Fruit fly (Drosophila melanogaster) whole organism, embryonic: ENCODE data around the gene Kua.

Source experiments
- B-H1 ChIP-seq: fragments of 200-800 bp; sonication (Bioruptor generic); IDR thresholded peaks from 3 replicates; pipeline ENCODE4 v1.3.6; 2022; ENCODE audit warnings: missing biosample characterization, missing genetic modification characterization
- Bgb ChIP-seq: fragments of 200-800 bp; sonication (Bioruptor generic); IDR thresholded peaks from 2 replicates; pipeline ENCODE4 v1.3.6; 2022; ENCODE audit warnings: missing biosample characterization, missing genetic modification characterization; ENCODE audit not compliant: partially characterized antibody
- BtbVII ChIP-seq: fragments of 200-800 bp; sonication (Bioruptor generic); optimal IDR thresholded peaks from 3 replicates; lab custom pipeline; 2017; ENCODE audit warnings: missing biosample characterization, mild to moderate bottlenecking, missing genetic modification characterization
- CG10366 ChIP-seq: fragments of 200-800 bp; sonication (Bioruptor generic); IDR thresholded peaks from 2 replicates; pipeline ENCODE4 v1.3.6; 2022; ENCODE audit warnings: missing biosample characterization, missing genetic modification characterization
- CG10654 ChIP-seq: fragments of 200-800 bp; sonication (Bioruptor generic); optimal IDR thresholded peaks from 2 replicates; lab custom pipeline; 2016; ENCODE audit warnings: missing biosample characterization, missing genetic modification characterization
- CG13296 ChIP-seq: fragments of 200-800 bp; sonication (Bioruptor generic); optimal IDR thresholded peaks from 3 replicates; lab custom pipeline; 2018; ENCODE audit warnings: missing biosample characterization, mild to moderate bottlenecking, missing genetic modification characterization
- CG15073 ChIP-seq: fragments of 200-800 bp; sonication (Bioruptor generic); optimal IDR thresholded peaks from 2 replicates; lab custom pipeline; 2016; ENCODE audit warnings: missing biosample characterization, missing genetic modification characterization
- CG15479 ChIP-seq: fragments of 200-800 bp; sonication (Bioruptor generic); optimal IDR thresholded peaks from 3 replicates; lab custom pipeline; 2019; ENCODE audit warnings: missing biosample characterization, mild to moderate bottlenecking, missing genetic modification characterization, moderate library complexity
- CG16863 ChIP-seq: fragments of 200-800 bp; sonication (Bioruptor generic); optimal IDR thresholded peaks from 3 replicates; lab custom pipeline; 2016; ENCODE audit warnings: missing biosample characterization, missing genetic modification characterization
- CG17186 ChIP-seq: fragments of 200-800 bp; sonication (Bioruptor generic); optimal IDR thresholded peaks from 3 replicates; lab custom pipeline; 2017; ENCODE audit warnings: missing biosample characterization, missing genetic modification reagents, missing genetic modification characterization
- CG33557 ChIP-seq: fragments of 200-800 bp; sonication (Bioruptor generic); optimal IDR thresholded peaks from 2 replicates; lab custom pipeline; 2019; ENCODE audit warnings: missing biosample characterization, mild to moderate bottlenecking, missing genetic modification characterization, moderate library complexity
- CG3838 ChIP-seq: fragments of 200-800 bp; sonication (Bioruptor generic); optimal IDR thresholded peaks from 3 replicates; lab custom pipeline; 2016; ENCODE audit warnings: missing biosample characterization, missing genetic modification characterization
- CG7745 ChIP-seq: fragments of 200-800 bp; sonication (Bioruptor generic); optimal IDR thresholded peaks from 2 replicates; lab custom pipeline; 2018; ENCODE audit warnings: missing biosample characterization, mild to moderate bottlenecking, missing genetic modification characterization, moderate library complexity
- CG7987 ChIP-seq: fragments of 200-800 bp; sonication (Bioruptor generic); optimal IDR thresholded peaks from 2 replicates; lab custom pipeline; 2018; ENCODE audit warnings: missing biosample characterization, mild to moderate bottlenecking, missing genetic modification characterization, moderate library complexity
- CG9609 ChIP-seq: fragments of 200-800 bp; sonication (Bioruptor generic); optimal IDR thresholded peaks from 3 replicates; lab custom pipeline; 2016; ENCODE audit warnings: missing biosample characterization, missing genetic modification characterization
- CHES-1-like ChIP-seq: fragments of 200-800 bp; sonication (Bioruptor generic); optimal IDR thresholded peaks from 2 replicates; lab custom pipeline; 2016; ENCODE audit warnings: missing biosample characterization, missing genetic modification characterization
- Ets65A ChIP-seq: fragments of 200-800 bp; sonication (Bioruptor generic); peaks from one replicate; lab custom pipeline; 2016; ENCODE audit warnings: missing biosample characterization, missing genetic modification characterization
- Gsc ChIP-seq: fragments of 200-800 bp; sonication (Bioruptor generic); IDR thresholded peaks from 2 replicates; pipeline ENCODE4 v1.3.6; 2022; ENCODE audit warnings: missing biosample characterization, missing genetic modification characterization
- HmgD ChIP-seq: fragments of 200-800 bp; sonication (Bioruptor generic); optimal IDR thresholded peaks from 3 replicates; lab custom pipeline; 2016; ENCODE audit warnings: missing biosample characterization, missing genetic modification characterization
- Hsf ChIP-seq: fragments of 200-800 bp; sonication (Bioruptor generic); optimal IDR thresholded peaks from 3 replicates; lab custom pipeline; 2016; ENCODE audit warnings: missing biosample characterization, missing genetic modification characterization
- Mrtf ChIP-seq: fragments of 200-800 bp; sonication (Bioruptor generic); IDR thresholded peaks from 3 replicates; pipeline ENCODE4 v1.3.6; 2022; ENCODE audit warnings: missing biosample characterization, missing genetic modification characterization
- Nf-YA ChIP-seq: fragments of 200-800 bp; sonication (Bioruptor generic); IDR thresholded peaks from 2 replicates; pipeline ENCODE4 v1.3.6; 2022; ENCODE audit warnings: missing biosample characterization, missing genetic modification characterization
- Sox100B ChIP-seq: fragments of 200-800 bp; sonication (Bioruptor generic); optimal IDR thresholded peaks from 3 replicates; lab custom pipeline; 2018; ENCODE audit warnings: missing biosample characterization, mild to moderate bottlenecking, missing genetic modification characterization
- Tbp ChIP-seq: fragments of >200 bp; optimal IDR thresholded peaks from 2 replicates; lab custom pipeline; 2018; ENCODE audit warnings: missing biosample characterization, missing genetic modification characterization
- Trl ChIP-seq, 3 experiments: fragments of >200 bp in 2 of 3; fragments of 200-800 bp in 1 of 3; sonication (Bioruptor generic) in 1 of 3; optimal IDR thresholded peaks; 2 replicates in 1 of 3; 3 replicates in 2 of 3; lab custom pipeline; 2016 to 2017; ENCODE audit warnings: missing biosample characterization in 1 of 3, missing genetic modification characterization in 1 of 3
- Xbp1 ChIP-seq: fragments of 200-800 bp; sonication (Bioruptor generic); optimal IDR thresholded peaks from 3 replicates; lab custom pipeline; 2016; ENCODE audit warnings: missing biosample characterization, mild to moderate bottlenecking, missing genetic modification characterization
- ac ChIP-seq: fragments of 200-800 bp; sonication (Bioruptor generic); optimal IDR thresholded peaks from 3 replicates; lab custom pipeline; 2017; ENCODE audit warnings: missing biosample characterization, mild to moderate bottlenecking, missing genetic modification characterization
- bigmax ChIP-seq: fragments of 200-800 bp; sonication (Bioruptor generic); optimal IDR thresholded peaks from 2 replicates; lab custom pipeline; 2018; ENCODE audit warnings: missing biosample characterization, mild to moderate bottlenecking, missing genetic modification characterization
- cad ChIP-seq: fragments of >200 bp; optimal IDR thresholded peaks from 2 replicates; lab custom pipeline; 2017; ENCODE audit warnings: missing biosample characterization, missing genetic modification characterization
- ci ChIP-seq: fragments of 200-800 bp; sonication (Bioruptor generic); IDR thresholded peaks from 3 replicates; pipeline ENCODE4 v1.3.6; 2022; ENCODE audit warnings: missing biosample characterization, missing genetic modification characterization
- disco-r ChIP-seq: fragments of 200-800 bp; sonication (Bioruptor generic); optimal IDR thresholded peaks from 2 replicates; lab custom pipeline; 2016; ENCODE audit warnings: missing biosample characterization, missing genetic modification characterization
- esg ChIP-seq: fragments of 200-800 bp; sonication (Bioruptor generic); conservative IDR thresholded peaks from 2 replicates; pipeline ENCODE4 v1.3.6; 2022; ENCODE audit warnings: missing biosample characterization, missing genetic modification characterization
- eyg ChIP-seq: fragments of 200-800 bp; sonication (Bioruptor generic); optimal IDR thresholded peaks from 3 replicates; lab custom pipeline; 2016; ENCODE audit warnings: missing biosample characterization, missing genetic modification characterization
- ftz-f1 ChIP-seq: fragments of 200-800 bp; sonication (Bioruptor generic); optimal IDR thresholded peaks from 2 replicates; lab custom pipeline; 2016; ENCODE audit warnings: missing biosample characterization, missing genetic modification characterization
- gcm ChIP-seq: fragments of 200-800 bp; sonication (Bioruptor generic); optimal IDR thresholded peaks from 2 replicates; lab custom pipeline; 2019; ENCODE audit warnings: missing biosample characterization, mild to moderate bottlenecking, missing genetic modification characterization, moderate library complexity
- gsb ChIP-seq: fragments of 200-800 bp; sonication (Bioruptor generic); IDR thresholded peaks from 2 replicates; pipeline ENCODE4 v1.3.6; 2022; ENCODE audit warnings: missing biosample characterization, missing genetic modification characterization
- ham ChIP-seq: fragments of 200-800 bp; sonication (Bioruptor generic); IDR thresholded peaks from 2 replicates; pipeline ENCODE4 v1.3.6; 2022; ENCODE audit warnings: missing biosample characterization, missing genetic modification characterization
- knrl ChIP-seq: fragments of 200-800 bp; sonication (Bioruptor generic); IDR thresholded peaks from 3 replicates; pipeline ENCODE4 v1.3.6; 2022; ENCODE audit warnings: missing biosample characterization, missing genetic modification characterization; ENCODE audit not compliant: partially characterized antibody
- mam ChIP-seq: fragments of 200-800 bp; sonication (Bioruptor generic); optimal IDR thresholded peaks from 3 replicates; lab custom pipeline; 2016; ENCODE audit warnings: missing biosample characterization, missing genetic modification characterization
- odd ChIP-seq: fragments of 200-800 bp; sonication (Bioruptor generic); optimal IDR thresholded peaks from 2 replicates; lab custom pipeline; 2017; ENCODE audit warnings: missing biosample characterization, mild to moderate bottlenecking, missing genetic modification characterization
- org-1 ChIP-seq: fragments of 200-800 bp; sonication (Bioruptor generic); optimal IDR thresholded peaks from 2 replicates; lab custom pipeline; 2017; ENCODE audit warnings: missing biosample characterization, missing genetic modification characterization
- phol ChIP-seq: fragments of 200-800 bp; sonication (Bioruptor generic); optimal IDR thresholded peaks from 3 replicates; lab custom pipeline; 2018; ENCODE audit warnings: missing biosample characterization, mild to moderate bottlenecking, missing genetic modification characterization, moderate library complexity
- scrt ChIP-seq: fragments of 200-800 bp; sonication (Bioruptor generic); optimal IDR thresholded peaks from 2 replicates; lab custom pipeline; 2018; ENCODE audit warnings: missing biosample characterization, mild to moderate bottlenecking, missing genetic modification characterization, moderate library complexity
- sens-2 ChIP-seq: fragments of 200-800 bp; sonication (Bioruptor generic); IDR thresholded peaks from 2 replicates; pipeline ENCODE4 v1.3.6; 2022; ENCODE audit warnings: missing biosample characterization, missing genetic modification characterization
- seq ChIP-seq: fragments of 200-800 bp; sonication (Bioruptor generic); IDR thresholded peaks from 2 replicates; pipeline ENCODE4 v1.3.6; 2022; ENCODE audit warnings: missing biosample characterization, missing genetic modification characterization
- shn ChIP-seq: fragments of 200-800 bp; sonication (Bioruptor generic); optimal IDR thresholded peaks from 3 replicates; lab custom pipeline; 2016; ENCODE audit warnings: missing biosample characterization, missing genetic modification characterization
- sim ChIP-seq: fragments of 200-800 bp; sonication (Bioruptor generic); IDR thresholded peaks from 2 replicates; pipeline ENCODE4 v1.3.6; 2022; ENCODE audit warnings: missing biosample characterization, missing genetic modification characterization
- sob ChIP-seq: fragments of 200-800 bp; sonication (Bioruptor generic); IDR thresholded peaks from 2 replicates; pipeline ENCODE4 v1.3.6; 2022; ENCODE audit warnings: missing biosample characterization, missing genetic modification characterization
- ssp ChIP-seq: fragments of 200-800 bp; sonication (Bioruptor generic); IDR thresholded peaks from 2 replicates; pipeline ENCODE4 v1.3.6; 2022; ENCODE audit warnings: missing biosample characterization, missing genetic modification characterization
- tin ChIP-seq: fragments of 200-800 bp; sonication (Bioruptor generic); optimal IDR thresholded peaks from 3 replicates; lab custom pipeline; 2016; ENCODE audit warnings: missing biosample characterization, missing genetic modification characterization
- trem ChIP-seq: fragments of 200-800 bp; optimal IDR thresholded peaks from 3 replicates; lab custom pipeline; 2019; ENCODE audit warnings: missing biosample characterization, mild to moderate bottlenecking, missing genetic modification characterization, moderate library complexity
- wor ChIP-seq: fragments of 200-800 bp; sonication (Bioruptor generic); IDR thresholded peaks from 2 replicates; pipeline ENCODE4 v1.3.6; 2022; ENCODE audit warnings: missing biosample characterization, missing genetic modification characterization

Gene Kua

DNA sequence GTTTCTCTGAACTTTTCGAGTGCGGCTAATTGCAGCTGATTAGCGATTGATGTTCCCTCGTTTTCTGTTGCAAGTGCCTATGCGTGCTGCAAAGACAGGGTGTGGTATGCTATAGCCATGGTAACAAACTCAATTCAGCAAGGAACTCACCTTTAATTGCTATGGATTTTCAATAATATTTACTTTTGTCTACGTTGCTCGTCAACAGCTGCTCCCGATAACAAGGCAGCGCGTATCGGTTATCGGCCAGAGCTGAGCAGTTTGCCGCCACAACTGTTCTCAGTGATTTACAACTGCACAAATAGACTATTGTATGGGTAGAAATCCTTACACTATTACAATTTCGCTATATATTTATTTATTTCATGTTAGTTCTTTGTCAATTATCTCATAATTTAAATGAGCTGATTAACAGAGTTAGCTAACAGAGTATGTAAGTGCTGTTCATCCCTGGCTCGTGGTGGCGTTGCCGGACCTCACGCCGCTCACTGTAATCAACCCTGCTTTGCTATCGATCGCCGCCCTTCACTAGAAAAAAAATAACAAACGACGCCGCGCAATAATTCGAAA, 22.1 kb upstream of the Kua start, which contains the start of the genes pr and neb (continued):
- TF ChIP-seq Bgb (no peak), sob (GFP tag; lab: Robert Waterston, UW) (peak; percentile 77), tin (GFP tag; lab: Kevin White, UChicago) (peak; percentile 52), Nf-YA (GFP tag; lab: Robert Waterston, UW) (no peak), CG13296 (GFP tag; lab: Kevin White, UChicago) (no peak), gcm (GFP tag; lab: Kevin White, UChicago) (peak; percentile 36), sim (GFP tag; lab: Robert Waterston, UW) (no peak), ssp (GFP tag; lab: Robert Waterston, UW) (no peak; the same call in 1 of the 2 replicates), CG9609 (no peak), knrl (peak; percentile 61), trem (tag; lab: Kevin White, UChicago) (peak; percentile 25), BtbVII (GFP tag; lab: Kevin White, UChicago) (no peak), Mrtf (0 out of 3 replicates have a peak, but pooled peaks have one; percentile 56), org-1 (GFP tag; lab: Kevin White, UChicago) (no peak), Ets65A (GFP tag; lab: Kevin White, UChicago) (peak; percentile 92), ham (GFP tag; lab: Robert Waterston, UW) (no peak), CG15479 (GFP tag; lab: Kevin White, UChicago) (no peak), phol (peak; percentile 35), CG7745 (no peak), HmgD (GFP tag; lab: Kevin White, UChicago) (no peak), ci (GFP tag; lab: Robert Waterston, UW) (peak; percentile 73), disco-r (GFP tag; lab: Kevin White, UChicago) (peak; percentile 16), eyg (GFP tag; lab: Kevin White, UChicago) (no peak), CG33557 (GFP tag; lab: Kevin White, UChicago) (peak; percentile 46), odd (GFP tag; lab: Kevin White, UChicago) (no peak), Hsf (peak; percentile 25), gsb (no peak), CG7987 (GFP tag; lab: Kevin White, UChicago) (no peak), Gsc (no peak), Tbp (GFP tag; lab: Kevin White, UChicago) (no peak), scrt (GFP tag; lab: Kevin White, UChicago) (no peak), seq (peak; percentile 48; the same call in 1 of the 2 replicates), sens-2 (GFP tag; lab: Robert Waterston, UW) (no peak), ac (GFP tag; lab: Kevin White, UChicago) (no peak), shn (GFP tag; lab: Kevin White, UChicago) (no peak), B-H1 (no peak), CHES-1-like (no peak), ftz-f1 (GFP tag; lab: Kevin White, UChicago) (no peak), Xbp1 (GFP tag; lab: Kevin White, UChicago) (peak; percentile 57), Sox100B (no peak), CG10366 (peak; percentile 59; the same call in 1 of the 2 replicates), CG16863 (GFP tag; lab: Kevin White, UChicago) (no peak), cad (no peak), bigmax (GFP tag; lab: Kevin White, UChicago) (no peak), CG10654 (peak; percentile 30), Trl (optimal IDR thresholded peaks at IDR 0.05; lab: Kevin White, UChicago) (no peak), Trl (GFP tag; optimal IDR thresholded peaks at IDR 0.05; lab: Kevin White, UChicago) (no peak), wor (GFP tag; lab: Robert Waterston, UW) (peak; percentile 43; the same call in 1 of the 2 replicates), CG17186 (GFP tag; lab: Kevin White, UChicago) (peak; percentile 28), CG3838 (GFP tag; lab: Kevin White, UChicago) (no peak), esg (GFP tag; lab: Robert Waterston, UW) (peak; percentile 72), mam (peak; percentile 4), CG15073 (GFP tag; lab: Kevin White, UChicago) (no peak)
